Fruit fly (Drosophila melanogaster): ENCODE data around the gene CG14073.

CG14073 gene

DNA sequence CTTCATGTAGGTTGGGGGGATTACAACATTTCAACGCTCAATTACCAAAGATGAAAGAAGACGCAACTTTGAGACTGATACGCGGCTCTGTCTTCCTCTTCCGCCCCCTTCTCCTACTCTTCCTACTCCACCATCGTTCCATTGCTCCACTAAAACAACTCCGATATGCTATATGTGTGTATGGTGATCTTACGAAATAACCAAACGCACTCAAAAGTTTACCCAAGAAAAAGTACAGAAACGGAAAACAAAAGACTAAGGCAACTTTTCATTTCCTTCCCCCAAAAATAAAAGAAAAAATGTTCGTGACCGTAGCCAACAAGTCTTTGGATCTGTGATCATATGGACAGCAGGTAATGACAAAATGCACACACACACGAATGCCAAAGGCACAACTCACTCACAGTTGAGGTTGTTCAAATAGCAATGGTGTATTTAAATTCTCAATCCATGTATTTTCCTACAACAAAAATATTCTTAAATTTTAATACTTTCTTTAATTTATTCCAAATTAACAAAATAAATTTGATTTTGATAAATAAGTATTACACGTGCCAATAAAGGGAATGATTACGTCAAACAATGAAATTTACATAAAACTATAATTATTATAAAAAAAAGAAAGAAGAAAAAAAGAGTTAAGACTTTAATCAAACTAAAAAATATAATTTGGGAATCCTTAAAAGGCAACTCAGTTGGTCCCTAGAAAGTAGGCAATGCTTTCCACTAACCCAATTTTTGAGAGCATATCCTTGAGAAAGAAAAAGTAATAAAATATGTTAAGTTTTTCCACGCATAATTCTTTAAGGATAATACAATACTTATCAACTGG is 52.3 kb downstream of the CG14073 start (continued):
- TF ChIP-seq svp (GFP tag) (peak; percentile 55), CG8632 (GFP tag; optimal IDR thresholded peaks at IDR 0.05) (peak; percentile 32), pdm3 (GFP tag; optimal IDR thresholded peaks at IDR 0.05) (peak; percentile 21), achi (GFP tag; optimal IDR thresholded peaks at IDR 0.05) (no peak), Hr4 (GFP tag; optimal IDR thresholded peaks at IDR 0.05) (peak; percentile 26), Ets21C (GFP tag; optimal IDR thresholded peaks at IDR 0.05) (no peak), fkh (GFP tag; optimal IDR thresholded peaks at IDR 0.05) (no peak), CG7368 (GFP tag; optimal IDR thresholded peaks at IDR 0.05) (no peak), CG32006 (GFP tag; optimal IDR thresholded peaks at IDR 0.05) (peak; percentile 69), CG6792 (GFP tag; optimal IDR thresholded peaks at IDR 0.05) (no peak), Met (GFP tag; optimal IDR thresholded peaks at IDR 0.05) (peak; percentile 0), Gug (GFP tag; IDR thresholded peaks at IDR 0.05) (no peak), CG11762 (GFP tag; optimal IDR thresholded peaks at IDR 0.05; ENCODE audit: insufficient read depth) (no peak), Sox15 (GFP tag; optimal IDR thresholded peaks at IDR 0.05) (no peak), CG16779 (tag; optimal IDR thresholded peaks at IDR 0.05) (no peak), Hr38 (GFP tag; optimal IDR thresholded peaks at IDR 0.05) (no peak), CG6808 (GFP tag; optimal IDR thresholded peaks at IDR 0.05) (no peak), Lpt (GFP tag; optimal IDR thresholded peaks at IDR 0.05) (no peak), CG6854 (GFP tag; optimal IDR thresholded peaks at IDR 0.05) (no peak), topi (GFP tag; optimal IDR thresholded peaks at IDR 0.05) (no peak), CG1621 (tag; optimal IDR thresholded peaks at IDR 0.05) (no peak), dac (GFP tag; optimal IDR thresholded peaks at IDR 0.05) (no peak), CG31627 (GFP tag; optimal IDR thresholded peaks at IDR 0.05) (no peak), CG8319 (GFP tag; optimal IDR thresholded peaks at IDR 0.05) (no peak), Smox (GFP tag; optimal IDR thresholded peaks at IDR 0.05) (peak; percentile 24), salr (GFP tag; optimal IDR thresholded peaks at IDR 0.05) (peak in 1 of 2 experiments; percentile 17)

DNA sequence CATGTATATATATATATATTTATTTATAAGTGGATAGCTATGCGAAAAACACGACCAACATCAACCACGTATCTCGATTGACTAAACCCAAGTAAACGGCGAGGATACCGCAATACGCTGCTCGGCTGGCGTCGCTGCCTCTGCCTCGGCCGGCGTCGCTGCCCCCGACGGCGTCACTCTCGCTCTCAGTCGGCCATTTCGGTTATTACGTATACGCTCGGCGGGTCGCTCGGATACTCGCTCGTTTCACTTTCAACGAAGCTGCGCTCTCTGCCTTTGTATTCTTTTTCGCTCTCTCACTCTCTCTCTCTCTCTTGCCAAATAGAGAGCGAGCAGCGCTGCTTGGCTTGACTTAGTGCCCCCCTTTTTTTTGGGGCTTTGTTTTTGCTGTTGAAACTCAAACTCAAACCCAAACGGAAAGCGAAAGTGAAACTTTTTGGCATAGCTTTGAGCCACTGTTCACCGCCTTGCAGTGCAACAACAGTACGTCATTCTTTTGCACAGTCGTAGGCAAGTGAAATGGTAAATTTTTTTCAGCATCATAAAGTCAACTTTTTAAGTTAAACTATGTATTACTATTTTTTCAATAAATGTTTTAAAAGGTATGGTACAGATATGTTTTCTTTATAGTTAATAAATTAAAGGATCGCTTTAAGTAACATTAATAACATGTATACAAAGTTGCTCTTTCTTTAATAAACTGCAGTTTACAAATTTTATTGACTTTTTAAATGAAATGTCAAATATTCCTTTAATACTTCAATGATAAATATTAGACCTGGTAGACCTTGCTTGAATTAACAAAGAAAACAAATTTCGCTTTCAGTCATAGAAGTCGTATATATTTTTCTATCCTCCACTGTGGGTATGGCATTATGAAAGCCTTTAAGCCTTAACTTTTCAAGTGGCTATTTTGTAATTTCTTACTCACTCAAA is 54.5 kb downstream of the CG14073 start:
- TF ChIP-seq Sox15 (GFP tag; optimal IDR thresholded peaks at IDR 0.05) (no peak), acj6 (GFP tag; optimal IDR thresholded peaks at IDR 0.05) (no peak), ss (GFP tag; optimal IDR thresholded peaks at IDR 0.05) (peak; percentile 36 to 52), CG16779 (tag; optimal IDR thresholded peaks at IDR 0.05) (peak; percentile 50), CG8632 (GFP tag; optimal IDR thresholded peaks at IDR 0.05) (peak; percentile 0), OdsH (GFP tag; optimal IDR thresholded peaks at IDR 0.05) (peak; percentile 3), topi (GFP tag; optimal IDR thresholded peaks at IDR 0.05) (peak; percentile 54), CG1621 (tag; optimal IDR thresholded peaks at IDR 0.05) (peak; percentile 3), fd85E (GFP tag; optimal IDR thresholded peaks at IDR 0.05) (no peak), Lpt (GFP tag; optimal IDR thresholded peaks at IDR 0.05) (peak; percentile 51), fd59A (GFP tag; optimal IDR thresholded peaks at IDR 0.05) (no peak), dsx (GFP tag; optimal IDR thresholded peaks at IDR 0.05; ENCODE audit: poor library complexity, severe bottlenecking) (no peak), CG8319 (GFP tag; optimal IDR thresholded peaks at IDR 0.05) (no peak), cyc (GFP tag; optimal IDR thresholded peaks at IDR 0.05) (no peak), CG6808 (GFP tag; optimal IDR thresholded peaks at IDR 0.05) (peak; percentile 21), Ets21C (GFP tag; optimal IDR thresholded peaks at IDR 0.05) (no peak), lz (GFP tag; optimal IDR thresholded peaks at IDR 0.05) (no peak), CG6276 (GFP tag; optimal IDR thresholded peaks at IDR 0.05) (peak; percentile 47), CG6792 (GFP tag; optimal IDR thresholded peaks at IDR 0.05) (no peak), vri (GFP tag; optimal IDR thresholded peaks at IDR 0.05) (peak; percentile 94), CG31627 (GFP tag; optimal IDR thresholded peaks at IDR 0.05) (no peak), CG15336 (GFP tag; IDR thresholded peaks at IDR 0.05) (peak; percentile 56), achi (GFP tag; optimal IDR thresholded peaks at IDR 0.05) (no peak), Ets96B (tag; optimal IDR thresholded peaks at IDR 0.05) (no peak), CG7368 (GFP tag; optimal IDR thresholded peaks at IDR 0.05) (peak; percentile 12), CG34406 (GFP tag; optimal IDR thresholded peaks at IDR 0.05) (no peak), Blimp-1 (GFP tag; optimal IDR thresholded peaks at IDR 0.05) (peak; percentile 100), svp (GFP tag) (peak; percentile 77), net (GFP tag; optimal IDR thresholded peaks at IDR 0.05) (no peak), Eip93F (GFP tag; optimal IDR thresholded peaks at IDR 0.05) (no peak), Sox102F (GFP tag; optimal IDR thresholded peaks at IDR 0.05) (peak; percentile 55), Hr4 (GFP tag; optimal IDR thresholded peaks at IDR 0.05) (no peak), CG6163 (GFP tag; IDR thresholded peaks at IDR 0.05) (peak; percentile 79; the same call in 2 of the 3 replicates)
